Fruit fly (Drosophila melanogaster): ENCODE data around the gene CG10969.

CG10969 gene

dm6 chr3L:12804035-12804729 is 23.3 kb upstream of the CG10969 start (continued):
- TF ChIP-seq unc-4 (GFP tag; IDR thresholded peaks at IDR 0.05; ENCODE audit: partially characterized antibody) (0 out of 2 replicates have a peak, but pooled peaks have one; percentile 27), pzg (GFP tag; optimal IDR thresholded peaks at IDR 0.05) (no peak), CG7987 (GFP tag; optimal IDR thresholded peaks at IDR 0.05) (no peak), Hand (GFP tag; optimal IDR thresholded peaks at IDR 0.05) (no peak), CG15514 (GFP tag; optimal IDR thresholded peaks at IDR 0.05) (peak; percentile 31), stc (GFP tag; IDR thresholded peaks at IDR 0.05) (no peak), chinmo (GFP tag; IDR thresholded peaks at IDR 0.05; ENCODE audit: partially characterized antibody) (0 out of 4 replicates have a peak, but pooled peaks have one; percentile 78), CG15601 (tag; optimal IDR thresholded peaks at IDR 0.05) (no peak), insv (GFP tag; optimal IDR thresholded peaks at IDR 0.05) (no peak), sens (GFP tag) (no peak), Asciz (GFP tag; optimal IDR thresholded peaks at IDR 0.05) (no peak), Pdp1 (GFP tag; optimal IDR thresholded peaks at IDR 0.05) (peak in 1 of 2 experiments; percentile 25), CG12659 (GFP tag; optimal IDR thresholded peaks at IDR 0.05) (peak; percentile 4), crp (GFP tag; optimal IDR thresholded peaks at IDR 0.05) (peak in 1 of 2 experiments; percentile 61), gce (GFP tag; IDR thresholded peaks at IDR 0.05) (no peak), C15 (GFP tag; IDR thresholded peaks at IDR 0.05) (no peak), CG16815 (GFP tag; optimal IDR thresholded peaks at IDR 0.05) (no peak), CG32532 (GFP tag; IDR thresholded peaks at IDR 0.05) (peak; percentile 15; the same call in 1 of the 2 replicates), ci (GFP tag; IDR thresholded peaks at IDR 0.05) (peak; percentile 9; the same call in 1 of the 3 replicates), oc (tag; optimal IDR thresholded peaks at IDR 0.05) (peak; percentile 40), CG8290 (GFP tag; optimal IDR thresholded peaks at IDR 0.05) (no peak), CG8290 (tag; optimal IDR thresholded peaks at IDR 0.05) (peak in 1 of 2 experiments; percentile 42), CG6765 (GFP tag; optimal IDR thresholded peaks at IDR 0.05) (peak; percentile 20), dm (GFP tag; optimal IDR thresholded peaks at IDR 0.05) (no peak), NFAT (GFP tag; IDR thresholded peaks at IDR 0.05) (0 out of 2 replicates have a peak, but pooled peaks have one; percentile 16), chm (GFP tag; IDR thresholded peaks at IDR 0.05) (peak; percentile 75), CG17361 (GFP tag; IDR thresholded peaks at IDR 0.05) (0 out of 3 replicates have a peak, but pooled peaks have one; percentile 47), ac (GFP tag; optimal IDR thresholded peaks at IDR 0.05) (no peak), CG18619 (GFP tag; optimal IDR thresholded peaks at IDR 0.05) (peak; percentile 25), Ssrp (tag; optimal IDR thresholded peaks at IDR 0.05) (no peak), CrebB (tag; optimal IDR thresholded peaks at IDR 0.05) (peak; percentile 29), CG32767 (GFP tag; IDR thresholded peaks at IDR 0.05) (no peak), CG7839 (tag; optimal IDR thresholded peaks at IDR 0.05) (no peak), Dad (GFP tag; optimal IDR thresholded peaks at IDR 0.05) (no peak), Sry-β (GFP tag; optimal IDR thresholded peaks at IDR 0.05) (no peak), CG16779 (GFP tag; IDR thresholded peaks at IDR 0.05) (0 out of 2 replicates have a peak, but pooled peaks have one; percentile 48), CG15073 (GFP tag; optimal IDR thresholded peaks at IDR 0.05) (no peak), crol (GFP tag; IDR thresholded peaks at IDR 0.05) (peak; percentile 96), YL-1 (GFP tag; optimal IDR thresholded peaks at IDR 0.05) (no peak), nerfin-2 (GFP tag; IDR thresholded peaks at IDR 0.05; ENCODE audit: partially characterized antibody) (no peak), fd64A (GFP tag; optimal IDR thresholded peaks at IDR 0.05) (peak; percentile 20), CG12071 (GFP tag; optimal IDR thresholded peaks at IDR 0.05) (peak; percentile 23), Trl (optimal IDR thresholded peaks at IDR 0.05) (peak; percentile 95 to 97), Trl (GFP tag; optimal IDR thresholded peaks at IDR 0.05) (no peak), CG7963 (GFP tag; IDR thresholded peaks at IDR 0.05; ENCODE audit: partially characterized antibody) (0 out of 3 replicates have a peak, but pooled peaks have one; percentile 28), ATbp (GFP tag; optimal IDR thresholded peaks at IDR 0.05) (peak; percentile 38), CG10366 (GFP tag; IDR thresholded peaks at IDR 0.05) (no peak), onecut (GFP tag; IDR thresholded peaks at IDR 0.05) (peak; percentile 87), CG17568 (GFP tag; optimal IDR thresholded peaks at IDR 0.05) (no peak)
